Worm (Caenorhabditis elegans): ENCODE measurements around the gene spp-13.
A peak's percentile ranks its signal among the peaks of the same experiment; 100 is the strongest.

The spp-13 gene

DNA sequence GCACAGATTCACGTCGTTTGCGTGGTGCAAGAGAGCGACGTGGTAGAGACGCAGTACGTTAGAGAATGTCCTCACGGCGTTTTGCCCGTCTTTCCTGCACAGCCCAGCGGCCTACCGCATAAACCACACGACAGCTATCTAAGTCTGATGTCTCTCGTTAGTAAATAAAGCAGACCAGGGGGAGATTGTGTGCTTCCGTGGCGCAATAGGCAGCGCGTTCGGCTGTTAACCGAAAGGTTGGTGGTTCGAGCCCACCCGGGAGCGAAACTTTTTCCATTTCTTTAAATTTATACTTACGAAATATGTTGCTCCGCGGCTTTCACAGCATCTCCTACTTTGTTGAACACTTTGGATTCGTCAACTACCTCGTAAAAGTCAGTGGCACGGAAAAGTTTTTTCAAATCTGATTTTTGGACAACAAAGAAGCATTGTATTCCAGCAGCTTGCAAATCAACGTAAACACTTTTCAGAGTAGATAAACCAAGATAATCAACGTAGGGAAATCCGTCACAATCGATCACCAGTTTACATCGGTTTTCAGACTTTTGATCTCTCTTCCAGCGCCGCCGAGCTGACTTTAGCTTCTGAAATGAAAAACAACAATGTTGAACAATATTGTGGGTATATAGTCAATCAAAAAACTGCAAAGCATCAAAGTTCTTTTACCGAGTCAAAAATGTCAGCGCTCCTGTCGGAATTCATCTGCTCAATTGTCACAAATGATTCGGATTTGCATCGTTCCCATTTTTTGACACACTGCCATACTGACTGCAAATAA lies 13.8 kb downstream of the spp-13 start (continued):
- peak; percentile 67 for TF ChIP-seq lin-29 (GFP tag; IDR thresholded peaks at IDR 0.05)
- TF ChIP-seq Y75B8A.6 (GFP tag; IDR thresholded peaks at IDR 0.05), result peak; percentile 97
- TF ChIP-seq madf-5 (GFP tag; IDR thresholded peaks at IDR 0.05), result peak in 1 of 2 experiments; percentile 92; a peak in 3 of 4 replicates
- peak; percentile 93 for TF ChIP-seq nhr-111 (GFP tag; optimal IDR thresholded peaks at IDR 0.05)
- TF ChIP-seq lin-13 (GFP tag; optimal IDR thresholded peaks at IDR 0.05), result peak; percentile 81
- TF ChIP-seq snpc-4 (tag; optimal IDR thresholded peaks at IDR 0.05), result no peak
- peak; percentile 67 for TF ChIP-seq ztf-7 (tag; optimal IDR thresholded peaks at IDR 0.05)
- TF ChIP-seq lin-1 (GFP tag; IDR thresholded peaks at IDR 0.05), result peak; percentile 94
- TF ChIP-seq dmd-6 (GFP tag; IDR thresholded peaks at IDR 0.05), result peak; percentile 93
- TF ChIP-seq saeg-2 (GFP tag; IDR thresholded peaks at IDR 0.05), result peak; percentile 85
- TF ChIP-seq zag-1 (tag; optimal IDR thresholded peaks at IDR 0.05), result peak; percentile 24
- TF ChIP-seq nhr-28 (tag; optimal IDR thresholded peaks at IDR 0.05), result peak; percentile 79
- peak in 1 of 2 experiments; percentile 90 for TF ChIP-seq unc-62 (GFP tag; optimal IDR thresholded peaks at IDR 0.05 in 1 of 2)
- TF ChIP-seq unc-62 (tag; optimal IDR thresholded peaks at IDR 0.05), result no peak
- no peak for TF ChIP-seq nhr-237 (tag; optimal IDR thresholded peaks at IDR 0.05)
- peak; percentile 82 for TF ChIP-seq nhr-25 (tag; optimal IDR thresholded peaks at IDR 0.05; ENCODE audit: borderline replicate concordance, insufficient read depth)
- peak; percentile 96 for TF ChIP-seq pha-4 (GFP tag; IDR thresholded peaks at IDR 0.05)
- no peak for TF ChIP-seq pha-4 (tag; optimal IDR thresholded peaks at IDR 0.05)
- TF ChIP-seq set-16 (GFP tag; IDR thresholded peaks at IDR 0.05), result peak; percentile 75; the same call in 1 of the 2 replicates
- TF ChIP-seq tag-97 (GFP tag; IDR thresholded peaks at IDR 0.05), result 0 out of 2 replicates have a peak, but pooled peaks have one; percentile 60
- peak; percentile 85 for TF ChIP-seq jun-1 (tag; optimal IDR thresholded peaks at IDR 0.05)
- no peak for TF ChIP-seq ceh-28 (tag; optimal IDR thresholded peaks at IDR 0.05)
- TF ChIP-seq D1046.2 (GFP tag; IDR thresholded peaks at IDR 0.05), result peak; percentile 93
- TF ChIP-seq Y48G9A.11 (GFP tag; IDR thresholded peaks at IDR 0.05), result peak; percentile 90
- peak; percentile 74 for TF ChIP-seq mes-2 (tag; optimal IDR thresholded peaks at IDR 0.05; ENCODE audit: poor library complexity, severe bottlenecking)
- TF ChIP-seq lsy-2 (tag; optimal IDR thresholded peaks at IDR 0.05), result peak; percentile 41 to 79
- peak; percentile 47 for TF ChIP-seq dpl-1 (GFP tag; optimal IDR thresholded peaks at IDR 0.05)
- TF ChIP-seq zfp-2 (tag; optimal IDR thresholded peaks at IDR 0.05), result peak; percentile 59
- peak; percentile 95 for TF ChIP-seq mep-1 (tag; optimal IDR thresholded peaks at IDR 0.05)
- TF ChIP-seq ZK337.2 (GFP tag; IDR thresholded peaks at IDR 0.05), result peak; percentile 90
- TF ChIP-seq egl-43 (GFP tag; IDR thresholded peaks at IDR 0.05), result peak; percentile 99
- TF ChIP-seq unc-130 (GFP tag; optimal IDR thresholded peaks at IDR 0.05), result peak; percentile 68
- TF ChIP-seq R02D3.7 (tag; optimal IDR thresholded peaks at IDR 0.05), result no peak
- peak; percentile 80 for TF ChIP-seq Y5F2A.4 (GFP tag; optimal IDR thresholded peaks at IDR 0.05)
- peak; percentile 95 for TF ChIP-seq T26A8.4 (GFP tag; IDR thresholded peaks at IDR 0.05)
- peak; percentile 89 for TF ChIP-seq spr-3 (GFP tag; optimal IDR thresholded peaks at IDR 0.05)
- peak; percentile 91 for TF ChIP-seq nhr-77 (tag; optimal IDR thresholded peaks at IDR 0.05)
- peak; percentile 83 for TF ChIP-seq zip-2 (tag; optimal IDR thresholded peaks at IDR 0.05)
- peak; percentile 95 for TF ChIP-seq snpc-1.2 (GFP tag; IDR thresholded peaks at IDR 0.05)
- peak; percentile 99 for TF ChIP-seq aha-1 (tag)
- peak; percentile 87 for TF ChIP-seq spr-1 (tag; optimal IDR thresholded peaks at IDR 0.05)
- TF ChIP-seq arid-1 (GFP tag; conservative IDR thresholded peaks at IDR 0.05), result peak; percentile 95
- no peak for TF ChIP-seq unc-39 (tag; optimal IDR thresholded peaks at IDR 0.05)
- TF ChIP-seq nhr-10 (tag; optimal IDR thresholded peaks at IDR 0.05), result peak; percentile 58
- TF ChIP-seq lim-7 (GFP tag; IDR thresholded peaks at IDR 0.05), result peak; percentile 99
- TF ChIP-seq madf-9 (GFP tag; conservative IDR thresholded peaks at IDR 0.05), result peak; percentile 94
- TF ChIP-seq php-3 (GFP tag; IDR thresholded peaks at IDR 0.05), result peak; percentile 91
- peak; percentile 88 for TF ChIP-seq Y105C5A.15 (GFP tag; IDR thresholded peaks at IDR 0.05)
- peak; percentile 88 for TF ChIP-seq nhr-48 (tag; optimal IDR thresholded peaks at IDR 0.05)
- peak; percentile 99 for TF ChIP-seq hmg-1.1 (GFP tag; IDR thresholded peaks at IDR 0.05)

All from whole organism, L4 larva.